Worm (Caenorhabditis elegans) whole organism, L2 larva: ENCODE results near the gene F35D11.3.

ENCODE experiments used
- C34F6.9 ChIP-seq: fragments of 150-350 bp; optimal IDR thresholded peaks from 2 replicates; lab custom pipeline; 2014; ENCODE audit warnings: missing biosample characterization, missing genetic modification characterization
- alr-1 ChIP-seq: fragments of 150-350 bp; optimal IDR thresholded peaks from 2 replicates; lab custom pipeline; 2014; ENCODE audit warnings: missing biosample characterization, missing genetic modification characterization
- aly-2 ChIP-seq: fragments of 150-350 bp; optimal IDR thresholded peaks from 2 replicates; lab custom pipeline; 2014; ENCODE audit warnings: missing biosample characterization, missing genetic modification characterization
- ama-1 ChIP-seq: fragments of 150-350 bp; optimal IDR thresholded peaks from 2 replicates; lab custom pipeline; 2018; ENCODE audit warnings: inconsistent platforms
- ceh-82 ChIP-seq: fragments of 150-350 bp; optimal IDR thresholded peaks from 2 replicates; lab custom pipeline; 2014; ENCODE audit warnings: missing biosample characterization, missing genetic modification characterization
- dmd-4 ChIP-seq: sonication (generic microtip); optimal IDR thresholded peaks from 2 replicates; lab custom pipeline; 2017; ENCODE audit warnings: missing biosample characterization, missing genetic modification characterization
- fos-1 ChIP-seq: fragments of 150-350 bp; optimal IDR thresholded peaks from 2 replicates; lab custom pipeline; 2014; ENCODE audit warnings: missing biosample characterization, missing genetic modification characterization
- nhr-10 ChIP-seq: sonication (generic microtip); optimal IDR thresholded peaks from 2 replicates; lab custom pipeline; 2017; ENCODE audit warnings: missing biosample characterization, missing genetic modification characterization
- peb-1 ChIP-seq: fragments of 150-350 bp; optimal IDR thresholded peaks from 2 replicates; lab custom pipeline; 2014; ENCODE audit warnings: missing biosample characterization, missing genetic modification characterization
- sma-3 ChIP-seq: sonication (generic microtip); optimal IDR thresholded peaks from 2 replicates; lab custom pipeline; 2016; ENCODE audit warnings: missing genetic modification reagents, missing genetic modification characterization, missing compliant biosample characterization

DNA sequence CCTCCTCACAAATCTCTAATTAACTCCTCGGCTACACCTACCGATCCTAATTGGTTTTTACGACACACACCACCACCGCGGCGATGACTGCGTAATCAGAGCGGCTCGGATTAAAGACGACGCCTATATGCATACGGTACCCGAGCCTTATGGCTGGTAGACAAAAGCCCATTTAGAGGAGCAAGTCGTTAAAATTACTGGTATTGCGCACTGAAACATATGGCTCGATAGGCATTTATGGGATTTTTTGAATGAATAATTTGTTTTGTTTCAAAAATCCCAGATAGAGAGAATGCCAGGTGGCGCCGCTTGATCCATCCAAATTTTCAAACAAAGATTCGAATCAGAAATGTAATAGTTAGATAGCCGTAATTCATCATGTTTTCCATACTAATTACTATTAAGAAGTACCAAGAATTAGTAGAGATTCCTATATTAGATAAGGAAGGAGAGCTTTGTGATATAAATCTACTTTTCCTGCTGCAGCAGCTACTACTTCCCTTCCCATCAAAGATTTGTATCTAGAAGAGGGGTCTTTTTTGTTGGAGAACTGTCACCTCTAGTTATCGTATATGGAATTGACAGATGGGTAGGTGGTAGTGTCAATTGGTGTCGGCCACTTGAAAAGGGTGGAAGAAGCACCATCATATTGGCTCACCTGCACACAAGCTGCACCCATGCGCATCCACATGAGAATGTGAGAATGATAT lies 24.8 kb upstream of the F35D11.3 start:
- TF ChIP-seq dmd-4 (tag; lab: Kevin White, UChicago) (no peak), fos-1 (tag; lab: Kevin White, UChicago) (no peak), peb-1 (tag; lab: Kevin White, UChicago) (no peak), ama-1 (lab: Kevin White, UChicago) (no peak), C34F6.9 (no peak), aly-2 (tag; lab: Kevin White, UChicago) (no peak), sma-3 (no peak), nhr-10 (no peak), ceh-82 (no peak), alr-1 (no peak)
